Fruit fly (Drosophila melanogaster) whole organism, prepupa: Measurements from ENCODE around the gene CG11596.

Experiments used
- CG15336 ChIP-seq: fragments of 200-800 bp; sonication (Bioruptor generic); IDR thresholded peaks from 2 replicates; pipeline ENCODE4 v1.3.6; 2022; ENCODE audit warnings: missing biosample characterization, missing genetic modification characterization
- CG32006 ChIP-seq: fragments of 200-800 bp; sonication (Bioruptor generic); optimal IDR thresholded peaks from 3 replicates; lab custom pipeline; 2017; ENCODE audit warnings: missing biosample characterization, mild to moderate bottlenecking, missing genetic modification characterization
- Eip78C ChIP-seq: fragments of 200-800 bp; sonication (Bioruptor generic); peaks from one replicate; lab custom pipeline; 2016; ENCODE audit warnings: missing biosample characterization, missing genetic modification characterization
- Ets96B ChIP-seq: fragments of 200-800 bp; optimal IDR thresholded peaks from 2 replicates; lab custom pipeline; 2019; ENCODE audit warnings: missing biosample characterization, mild to moderate bottlenecking, missing genetic modification characterization, moderate library complexity
- Hr39 ChIP-seq: fragments of 200-800 bp; sonication (Bioruptor generic); optimal IDR thresholded peaks from 2 replicates; lab custom pipeline; 2016; ENCODE audit warnings: missing biosample characterization, missing genetic modification characterization
- Lpt ChIP-seq: fragments of 200-800 bp; sonication (Bioruptor generic); optimal IDR thresholded peaks from 3 replicates; lab custom pipeline; 2016; ENCODE audit warnings: missing biosample characterization, missing genetic modification characterization
- Sox14 ChIP-seq: fragments of 200-800 bp; sonication (Bioruptor generic); optimal IDR thresholded peaks from 3 replicates; lab custom pipeline; 2016; ENCODE audit warnings: missing biosample characterization, missing genetic modification characterization
- esn ChIP-seq: fragments of 200-800 bp; sonication (Bioruptor generic); optimal IDR thresholded peaks from 2 replicates; lab custom pipeline; 2016; ENCODE audit warnings: missing biosample characterization, mild to moderate bottlenecking, missing genetic modification characterization, moderate library complexity

- TF ChIP-seq Lpt (peak; percentile 85), Sox14 (GFP tag; lab: Kevin White, UChicago) (peak; percentile 94), Eip78C (GFP tag; lab: Kevin White, UChicago) (peak; percentile 94), CG32006 (GFP tag; lab: Kevin White, UChicago) (peak; percentile 92), Ets96B (tag; lab: Kevin White, UChicago) (peak; percentile 89), CG15336 (GFP tag; lab: Robert Waterston, UW) (peak; percentile 97), esn (GFP tag; lab: Kevin White, UChicago) (peak; percentile 88), Hr39 (peak; percentile 85)
These were observed 21.1 kb downstream of the CG11596 start for dm6 chrX:1948508-1949065.
